Worm (Caenorhabditis elegans) whole organism, L2 larva: ENCODE data around the gene cdd-1.

Experiments used
- Y55F3AM.14 ChIP-seq: fragments of 200-800 bp; sonication (Bioruptor generic); optimal IDR thresholded peaks from 2 replicates; lab custom pipeline; 2018; ENCODE audit warnings: mild to moderate bottlenecking, missing genetic modification characterization, missing compliant biosample characterization
- ceh-82 ChIP-seq: fragments of 150-350 bp; optimal IDR thresholded peaks from 2 replicates; lab custom pipeline; 2014; ENCODE audit warnings: missing biosample characterization, missing genetic modification characterization
- mdl-1 ChIP-seq, 2 experiments: fragments of 150-350 bp in 1 of 2; sonication (generic microtip) in 1 of 2; optimal IDR thresholded peaks; 2 replicates each; lab custom pipeline; 2017; ENCODE audit warnings: missing biosample characterization in 2 of 2, missing genetic modification characterization in 2 of 2
- snpc-4 ChIP-seq: fragments of 150-350 bp; optimal IDR thresholded peaks from 2 replicates; lab custom pipeline; 2014; ENCODE audit warnings: missing biosample characterization, missing genetic modification characterization
- unc-62 ChIP-seq: fragments of 150-350 bp; optimal IDR thresholded peaks from 2 replicates; lab custom pipeline; 2014; ENCODE audit warnings: missing biosample characterization, missing genetic modification reagents, missing genetic modification characterization
- ztf-4 ChIP-seq: fragments of 150-350 bp; optimal IDR thresholded peaks from 2 replicates; lab custom pipeline; 2014; ENCODE audit warnings: missing biosample characterization, missing genetic modification characterization

- TF ChIP-seq unc-62 (GFP tag; lab: Kevin White, UChicago) (no peak), ceh-82 (tag; lab: Kevin White, UChicago) (no peak), mdl-1 (tag; optimal IDR thresholded peaks at IDR 0.05; lab: Kevin White, UChicago) (no peak), ztf-4 (tag; lab: Kevin White, UChicago) (no peak), snpc-4 (no peak), Y55F3AM.14 (no peak)
These were observed 46.7 kb upstream of the cdd-1 start for ce11 chrX:8257687-8258086.
